Worm (Caenorhabditis elegans): ENCODE results near the gene C17H12.6.

- TF ChIP-seq lin-13 (tag; optimal IDR thresholded peaks at IDR 0.05): no peak
- no peak for TF ChIP-seq nhr-12 (tag; optimal IDR thresholded peaks at IDR 0.05)
- no peak for TF ChIP-seq nhr-2 (tag; optimal IDR thresholded peaks at IDR 0.05)
- TF ChIP-seq lsy-2 (tag; optimal IDR thresholded peaks at IDR 0.05): no peak
- no peak for TF ChIP-seq mep-1 (tag; optimal IDR thresholded peaks at IDR 0.05)
- TF ChIP-seq pha-4 (tag; optimal IDR thresholded peaks at IDR 0.05): no peak
- TF ChIP-seq tbx-8 (GFP tag; optimal IDR thresholded peaks at IDR 0.05): no peak
- no peak for TF ChIP-seq snpc-4 (tag; optimal IDR thresholded peaks at IDR 0.05)
- no peak for TF ChIP-seq ham-2 (GFP tag; optimal IDR thresholded peaks at IDR 0.05)
- TF ChIP-seq elt-3 (tag; optimal IDR thresholded peaks at IDR 0.05): no peak
- no peak for TF ChIP-seq hlh-1 (tag; optimal IDR thresholded peaks at IDR 0.05)
- TF ChIP-seq mab-5 (tag; optimal IDR thresholded peaks at IDR 0.05): no peak
Observed at ce11 chrIV:6802132-6802531, 20.2 kb downstream of the C17H12.6 start, which contains the start of the genes cest-4 and C17H12.11.

Measured in whole organism, mixed stage, embryonic.